Fruit fly (Drosophila melanogaster): ENCODE results near the gene Rlip.
A peak's percentile ranks its signal among the peaks of the same experiment; 100 is the strongest.

The Rlip gene

DNA sequence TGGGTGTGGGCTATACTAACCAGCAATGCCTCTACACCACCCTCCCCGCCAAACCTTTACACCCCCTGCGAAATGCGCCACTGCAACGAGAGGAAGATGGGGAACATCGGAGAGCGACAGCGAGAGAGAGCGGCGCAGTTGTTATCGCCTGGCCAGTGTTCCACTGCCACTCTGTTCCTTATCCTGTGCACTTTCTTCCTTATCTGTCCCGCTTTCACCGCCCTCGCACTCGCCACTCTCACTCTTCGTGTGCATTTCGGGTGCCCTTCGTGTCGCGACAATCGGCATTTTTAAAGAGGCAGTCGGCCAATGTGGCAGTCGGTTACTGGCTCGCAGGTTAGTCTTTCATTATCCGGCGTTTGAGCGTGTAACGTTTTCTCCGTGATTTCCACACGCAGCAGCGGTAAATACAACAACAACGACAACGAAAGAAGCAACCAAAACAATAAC is 39.6 kb upstream of the Rlip start, which contains the start of gene Calx (continued):
- TF ChIP-seq CG8290 (GFP tag; optimal IDR thresholded peaks at IDR 0.05) (no peak), CG8290 (tag; optimal IDR thresholded peaks at IDR 0.05) (peak in 1 of 2 experiments; percentile 39), Med (GFP tag) (peak; percentile 70), tll (GFP tag; optimal IDR thresholded peaks at IDR 0.05) (no peak), CG11247 (GFP tag; IDR thresholded peaks at IDR 0.05) (no peak), BEAF-32 (GFP tag; optimal IDR thresholded peaks at IDR 0.05) (no peak), CG12744 (GFP tag; optimal IDR thresholded peaks at IDR 0.05) (no peak), ssp (GFP tag; IDR thresholded peaks at IDR 0.05) (no peak), sob (GFP tag; IDR thresholded peaks at IDR 0.05) (no peak), CG4404 (GFP tag; IDR thresholded peaks at IDR 0.05) (no peak), CG16815 (GFP tag; optimal IDR thresholded peaks at IDR 0.05) (no peak), CG6683 (GFP tag; optimal IDR thresholded peaks at IDR 0.05) (no peak), Dek (tag; optimal IDR thresholded peaks at IDR 0.05) (no peak), emc (GFP tag; optimal IDR thresholded peaks at IDR 0.05) (no peak), CG32772 (GFP tag; IDR thresholded peaks at IDR 0.05) (no peak), Gug (GFP tag; IDR thresholded peaks at IDR 0.05) (no peak), Tbp (GFP tag; optimal IDR thresholded peaks at IDR 0.05) (no peak), tin (GFP tag; optimal IDR thresholded peaks at IDR 0.05) (no peak), nerfin-1 (tag; optimal IDR thresholded peaks at IDR 0.05) (peak; percentile 24), cg (GFP tag; optimal IDR thresholded peaks at IDR 0.05) (no peak), CG9817 (tag; optimal IDR thresholded peaks at IDR 0.05) (no peak), crc (GFP tag; optimal IDR thresholded peaks at IDR 0.05) (no peak), CG6791 (GFP tag; IDR thresholded peaks at IDR 0.05; ENCODE audit: partially characterized antibody) (no peak), CG8765 (GFP tag; IDR thresholded peaks at IDR 0.05) (no peak), Chrac-16 (GFP tag; optimal IDR thresholded peaks at IDR 0.05) (no peak), CG11504 (tag; optimal IDR thresholded peaks at IDR 0.05) (peak; percentile 29), odd (GFP tag; optimal IDR thresholded peaks at IDR 0.05) (no peak), gcm (GFP tag; optimal IDR thresholded peaks at IDR 0.05) (no peak), sens-2 (GFP tag; IDR thresholded peaks at IDR 0.05) (no peak), sens (GFP tag) (no peak), CG13894 (tag; optimal IDR thresholded peaks at IDR 0.05) (peak; percentile 56), phol (tag; optimal IDR thresholded peaks at IDR 0.05) (no peak), HmgZ (tag; optimal IDR thresholded peaks at IDR 0.05) (no peak), zfh2 (GFP tag; optimal IDR thresholded peaks at IDR 0.05) (no peak), CG31388 (GFP tag; optimal IDR thresholded peaks at IDR 0.05) (no peak), CG18599 (GFP tag; optimal IDR thresholded peaks at IDR 0.05) (peak; percentile 28), dan (GFP tag; IDR thresholded peaks at IDR 0.05) (no peak), MTF-1 (GFP tag; optimal IDR thresholded peaks at IDR 0.05; ENCODE audit: borderline replicate concordance) (no peak), Jarid2 (GFP tag; optimal IDR thresholded peaks at IDR 0.05) (peak; percentile 68), CG13287 (GFP tag; IDR thresholded peaks at IDR 0.05; ENCODE audit: partially characterized antibody) (no peak), HLH3B (GFP tag; IDR thresholded peaks at IDR 0.05) (no peak), CG34224 (GFP tag; IDR thresholded peaks at IDR 0.05; ENCODE audit: partially characterized antibody) (no peak), Adf1 (GFP tag; IDR thresholded peaks at IDR 0.05) (no peak; the same call in 1 of the 2 replicates), CG4730 (GFP tag; IDR thresholded peaks at IDR 0.05) (no peak), CG8924 (tag; optimal IDR thresholded peaks at IDR 0.05) (no peak), crol (GFP tag; IDR thresholded peaks at IDR 0.05) (peak; percentile 88), CG6854 (GFP tag; optimal IDR thresholded peaks at IDR 0.05) (no peak), CG15073 (GFP tag; optimal IDR thresholded peaks at IDR 0.05) (no peak), CHES-1-like (GFP tag; optimal IDR thresholded peaks at IDR 0.05) (no peak), ewg (GFP tag; optimal IDR thresholded peaks at IDR 0.05) (peak; percentile 13), CG1792 (GFP tag; optimal IDR thresholded peaks at IDR 0.05) (no peak), gem (tag; optimal IDR thresholded peaks at IDR 0.05) (no peak)
